Fruit fly (Drosophila melanogaster) whole organism, embryonic: ENCODE measurements around the gene Vm26Aa.

ENCODE experiments used
- Atf6 ChIP-seq: fragments of 200-800 bp; sonication (Bioruptor generic); IDR thresholded peaks from 2 replicates; pipeline ENCODE4 v1.3.6; 2022; ENCODE audit warnings: missing biosample characterization, missing genetic modification characterization
- B-H2 ChIP-seq: fragments of 200-800 bp; sonication (Bioruptor generic); optimal IDR thresholded peaks from 2 replicates; lab custom pipeline; 2018; ENCODE audit warnings: missing biosample characterization, mild to moderate bottlenecking, missing genetic modification characterization
- Bdp1 ChIP-seq: fragments of 200-800 bp; sonication (Bioruptor generic); optimal IDR thresholded peaks from 3 replicates; lab custom pipeline; 2016; ENCODE audit warnings: missing biosample characterization, missing genetic modification characterization
- BtbVII ChIP-seq: fragments of 200-800 bp; sonication (Bioruptor generic); optimal IDR thresholded peaks from 3 replicates; lab custom pipeline; 2017; ENCODE audit warnings: missing biosample characterization, mild to moderate bottlenecking, missing genetic modification characterization
- CG10321 ChIP-seq: fragments of 200-800 bp; sonication (Bioruptor generic); IDR thresholded peaks from 2 replicates; pipeline ENCODE4 v1.3.6; 2022; ENCODE audit warnings: missing biosample characterization, missing genetic modification characterization
- CG10654 ChIP-seq: fragments of 200-800 bp; sonication (Bioruptor generic); optimal IDR thresholded peaks from 2 replicates; lab custom pipeline; 2016; ENCODE audit warnings: missing biosample characterization, missing genetic modification characterization
- CG11398 ChIP-seq: fragments of 200-800 bp; sonication (Bioruptor generic); optimal IDR thresholded peaks from 2 replicates; lab custom pipeline; 2016; ENCODE audit warnings: missing biosample characterization, missing genetic modification characterization
- CG11456 ChIP-seq: fragments of 200-800 bp; sonication (Bioruptor generic); IDR thresholded peaks from 3 replicates; pipeline ENCODE4 v1.3.6; 2022; ENCODE audit warnings: missing biosample characterization, missing genetic modification characterization
- CG12942 ChIP-seq: fragments of 200-800 bp; sonication (Bioruptor generic); optimal IDR thresholded peaks from 3 replicates; lab custom pipeline; 2016; ENCODE audit warnings: missing biosample characterization, missing genetic modification characterization
- CG14710 ChIP-seq: fragments of 200-800 bp; sonication (Bioruptor generic); optimal IDR thresholded peaks from 3 replicates; lab custom pipeline; 2019; ENCODE audit warnings: missing biosample characterization, mild to moderate bottlenecking, missing genetic modification characterization, moderate library complexity
- CG14965 ChIP-seq: fragments of 200-800 bp; sonication (Bioruptor generic); optimal IDR thresholded peaks from 2 replicates; lab custom pipeline; 2016; ENCODE audit warnings: missing biosample characterization, missing genetic modification characterization, borderline replicate concordance
- CG1647 ChIP-seq: fragments of 200-800 bp; sonication (Bioruptor generic); optimal IDR thresholded peaks from 3 replicates; lab custom pipeline; 2016; ENCODE audit warnings: missing biosample characterization, missing genetic modification characterization
- CG17328 ChIP-seq: fragments of 200-800 bp; sonication (Bioruptor generic); IDR thresholded peaks from 2 replicates; pipeline ENCODE4 v1.3.6; 2022; ENCODE audit warnings: missing biosample characterization, missing genetic modification characterization
- CG17829 ChIP-seq: fragments of 200-800 bp; optimal IDR thresholded peaks from 2 replicates; lab custom pipeline; 2019; ENCODE audit warnings: missing biosample characterization, mild to moderate bottlenecking, missing genetic modification characterization, moderate library complexity
- CG18599 ChIP-seq: fragments of 200-800 bp; sonication (Bioruptor generic); optimal IDR thresholded peaks from 3 replicates; lab custom pipeline; 2017; ENCODE audit warnings: missing biosample characterization, missing genetic modification characterization, mild to moderate bottlenecking, moderate library complexity, missing genetic modification reagents
- CG2129 ChIP-seq: fragments of 200-800 bp; sonication (Bioruptor generic); IDR thresholded peaks from 2 replicates; pipeline ENCODE4 v1.3.6; 2022; ENCODE audit warnings: missing biosample characterization, missing genetic modification characterization; ENCODE audit not compliant: partially characterized antibody
- CG42726 ChIP-seq: fragments of 200-800 bp; sonication (Bioruptor generic); IDR thresholded peaks from 2 replicates; pipeline ENCODE4 v1.3.6; 2022; ENCODE audit warnings: missing biosample characterization, missing genetic modification characterization; ENCODE audit not compliant: partially characterized antibody
- CG4820 ChIP-seq: fragments of 200-800 bp; sonication (Bioruptor generic); optimal IDR thresholded peaks from 3 replicates; lab custom pipeline; 2016; ENCODE audit warnings: missing biosample characterization, missing genetic modification characterization
- CG6813 ChIP-seq: fragments of 200-800 bp; sonication (Bioruptor generic); optimal IDR thresholded peaks from 2 replicates; lab custom pipeline; 2017; ENCODE audit warnings: missing biosample characterization, missing genetic modification characterization, mild to moderate bottlenecking, moderate library complexity, missing genetic modification reagents
- CG7271 ChIP-seq: fragments of 200-800 bp; sonication (Bioruptor generic); optimal IDR thresholded peaks from 2 replicates; lab custom pipeline; 2018; ENCODE audit warnings: missing biosample characterization, mild to moderate bottlenecking, missing genetic modification characterization, moderate library complexity
- CG7987 ChIP-seq: fragments of 200-800 bp; sonication (Bioruptor generic); optimal IDR thresholded peaks from 2 replicates; lab custom pipeline; 2018; ENCODE audit warnings: missing biosample characterization, mild to moderate bottlenecking, missing genetic modification characterization, moderate library complexity
- CG8089 ChIP-seq: fragments of 200-800 bp; sonication (Bioruptor generic); optimal IDR thresholded peaks from 3 replicates; lab custom pipeline; 2016; ENCODE audit warnings: missing biosample characterization, missing genetic modification characterization
- D ChIP-seq, 2 experiments: fragments of 200-800 bp in 1 of 2; fragments of >200 bp in 1 of 2; sonication (Bioruptor generic) in 1 of 2; optimal IDR thresholded peaks; 2 replicates in 1 of 2; 3 replicates in 1 of 2; lab custom pipeline; 2017; ENCODE audit warnings: mild to moderate bottlenecking in 1 of 2, missing biosample characterization in 1 of 2, missing genetic modification characterization in 1 of 2, missing genetic modification reagents in 1 of 2
- Ets97D ChIP-seq: fragments of 200-800 bp; sonication (Bioruptor generic); optimal IDR thresholded peaks from 3 replicates; lab custom pipeline; 2016; ENCODE audit warnings: missing biosample characterization, missing genetic modification characterization
- H2.0 ChIP-seq: fragments of 200-800 bp; sonication (Bioruptor generic); IDR thresholded peaks from 2 replicates; pipeline ENCODE4 v1.3.6; 2022; ENCODE audit warnings: missing biosample characterization, missing genetic modification characterization
- HLH4C ChIP-seq: fragments of 200-800 bp; sonication (Bioruptor generic); IDR thresholded peaks from 3 replicates; pipeline ENCODE4 v1.3.6; 2022; ENCODE audit warnings: missing biosample characterization, missing genetic modification characterization; ENCODE audit not compliant: partially characterized antibody
- Kr ChIP-seq: fragments of 200-800 bp; sonication (Bioruptor generic); optimal IDR thresholded peaks from 2 replicates; lab custom pipeline; 2017; ENCODE audit warnings: missing biosample characterization, mild to moderate bottlenecking, missing genetic modification characterization
- Meics ChIP-seq: fragments of 200-800 bp; sonication (Bioruptor generic); optimal IDR thresholded peaks from 2 replicates; lab custom pipeline; 2017; ENCODE audit warnings: missing biosample characterization, mild to moderate bottlenecking, missing genetic modification characterization
- Nf-YC ChIP-seq: fragments of 200-800 bp; optimal IDR thresholded peaks from 3 replicates; lab custom pipeline; 2019; ENCODE audit warnings: missing biosample characterization, mild to moderate bottlenecking, missing genetic modification characterization, moderate library complexity
- Six4 ChIP-seq: fragments of 200-800 bp; sonication (Bioruptor generic); optimal IDR thresholded peaks from 2 replicates; lab custom pipeline; 2016; ENCODE audit warnings: missing biosample characterization, missing genetic modification characterization
- YL-1 ChIP-seq: fragments of 200-800 bp; sonication (Bioruptor generic); optimal IDR thresholded peaks from 3 replicates; lab custom pipeline; 2017; ENCODE audit warnings: missing biosample characterization, mild to moderate bottlenecking, missing genetic modification characterization
- br ChIP-seq: fragments of >200 bp; optimal IDR thresholded peaks from 2 replicates; lab custom pipeline; 2017
- cg ChIP-seq: fragments of 200-800 bp; sonication (Bioruptor generic); optimal IDR thresholded peaks from 3 replicates; lab custom pipeline; 2019; ENCODE audit warnings: missing biosample characterization, mild to moderate bottlenecking, missing genetic modification characterization, moderate library complexity
- crol ChIP-seq: fragments of 200-800 bp; sonication (Bioruptor generic); IDR thresholded peaks from 2 replicates; pipeline ENCODE4 v1.3.6; 2022; ENCODE audit warnings: missing biosample characterization, missing genetic modification characterization
- cwo ChIP-seq: fragments of 200-800 bp; sonication (Bioruptor generic); optimal IDR thresholded peaks from 3 replicates; lab custom pipeline; 2017; ENCODE audit warnings: missing biosample characterization, missing genetic modification characterization, mild to moderate bottlenecking, moderate library complexity, missing genetic modification reagents
- dmrt11E ChIP-seq: fragments of 200-800 bp; sonication (Bioruptor generic); optimal IDR thresholded peaks from 3 replicates; lab custom pipeline; 2018; ENCODE audit warnings: missing biosample characterization, mild to moderate bottlenecking, missing genetic modification characterization, moderate library complexity
- gem ChIP-seq: fragments of 200-800 bp; sonication (Bioruptor generic); optimal IDR thresholded peaks from 2 replicates; lab custom pipeline; 2019; ENCODE audit warnings: missing biosample characterization, mild to moderate bottlenecking, missing genetic modification characterization, moderate library complexity
- grn ChIP-seq: fragments of 200-800 bp; sonication (Bioruptor generic); optimal IDR thresholded peaks from 3 replicates; lab custom pipeline; 2017; ENCODE audit warnings: missing biosample characterization, missing genetic modification characterization
- hkb ChIP-seq, 2 experiments: fragments of 200-800 bp in 1 of 2; fragments of >200 bp in 1 of 2; sonication (Bioruptor generic) in 1 of 2; IDR thresholded peaks in 1 of 2; optimal IDR thresholded peaks in 1 of 2; 2 replicates each; pipeline versions ENCODE4 v1.3.6 to Lab custom; 2017 to 2022; ENCODE audit warnings: missing biosample characterization in 1 of 2, missing genetic modification characterization in 1 of 2
- lilli ChIP-seq: fragments of 200-800 bp; sonication (Bioruptor generic); optimal IDR thresholded peaks from 3 replicates; lab custom pipeline; 2016; ENCODE audit warnings: missing biosample characterization, missing genetic modification characterization
- onecut ChIP-seq: fragments of 200-800 bp; sonication (Bioruptor generic); IDR thresholded peaks from 2 replicates; pipeline ENCODE4 v1.3.6; 2022; ENCODE audit warnings: missing biosample characterization, missing genetic modification characterization
- p53 ChIP-seq: fragments of 200-800 bp; sonication (Bioruptor generic); optimal IDR thresholded peaks from 2 replicates; lab custom pipeline; 2016; ENCODE audit warnings: missing biosample characterization, missing genetic modification characterization
- peb ChIP-seq: fragments of 200-800 bp; sonication (Bioruptor generic); IDR thresholded peaks from 2 replicates; pipeline ENCODE4 v1.3.6; 2022; ENCODE audit warnings: missing biosample characterization, missing genetic modification characterization
- sc ChIP-seq, 3 experiments: fragments of >200 bp in 2 of 3; fragments of 200-800 bp in 1 of 3; sonication (Bioruptor generic) in 1 of 3; optimal IDR thresholded peaks; 2 replicates in 2 of 3; 3 replicates in 1 of 3; lab custom pipeline; 2017; ENCODE audit warnings: mild to moderate bottlenecking in 1 of 3, missing biosample characterization in 1 of 3, missing genetic modification characterization in 1 of 3, missing genetic modification reagents in 1 of 3
- sima ChIP-seq: fragments of 200-800 bp; sonication (Bioruptor generic); optimal IDR thresholded peaks from 2 replicates; lab custom pipeline; 2016; ENCODE audit warnings: missing biosample characterization, missing genetic modification characterization
- sisA ChIP-seq: fragments of 200-800 bp; sonication (Bioruptor generic); IDR thresholded peaks from 2 replicates; pipeline ENCODE4 v1.3.6; 2022; ENCODE audit warnings: missing biosample characterization, missing genetic modification characterization
- stwl ChIP-seq: fragments of 200-800 bp; sonication (Bioruptor generic); optimal IDR thresholded peaks from 3 replicates; lab custom pipeline; 2018; ENCODE audit warnings: missing biosample characterization, mild to moderate bottlenecking, missing genetic modification characterization, moderate library complexity
- tgo ChIP-seq: fragments of 200-800 bp; sonication (Bioruptor generic); IDR thresholded peaks from 3 replicates; pipeline ENCODE4 v1.3.6; 2022; ENCODE audit warnings: missing biosample characterization, missing genetic modification characterization
- zf30C ChIP-seq: fragments of 200-800 bp; sonication (Bioruptor generic); optimal IDR thresholded peaks from 3 replicates; lab custom pipeline; 2018; ENCODE audit warnings: missing biosample characterization, mild to moderate bottlenecking, missing genetic modification characterization

Vm26Aa gene

dm6 chr2L:5975025-5975539 is 14.9 kb upstream of the Vm26Aa start (continued):
- TF ChIP-seq CG12942 (GFP tag; lab: Kevin White, UChicago): no peak
- TF ChIP-seq D (optimal IDR thresholded peaks at IDR 0.05; lab: Kevin White, UChicago): no peak
- no peak for TF ChIP-seq D (GFP tag; optimal IDR thresholded peaks at IDR 0.05; lab: Kevin White, UChicago)
- peak; percentile 40; the same call in 1 of the 2 replicates for TF ChIP-seq crol
- TF ChIP-seq B-H2 (GFP tag; lab: Kevin White, UChicago): no peak
- no peak for TF ChIP-seq p53
- 0 out of 2 replicates have a peak, but pooled peaks have one; percentile 26 for TF ChIP-seq CG10321 (GFP tag; lab: Robert Waterston, UW)
- TF ChIP-seq lilli: no peak
- TF ChIP-seq HLH4C (GFP tag; lab: Robert Waterston, UW): 0 out of 3 replicates have a peak, but pooled peaks have one; percentile 40
- no peak for TF ChIP-seq hkb (optimal IDR thresholded peaks at IDR 0.05; lab: Kevin White, UChicago)
- 0 out of 2 replicates have a peak, but pooled peaks have one; percentile 12 for TF ChIP-seq hkb (GFP tag; IDR thresholded peaks at IDR 0.05; lab: Robert Waterston, UW)
- no peak for TF ChIP-seq YL-1 (GFP tag; lab: Kevin White, UChicago)
- TF ChIP-seq stwl (tag; lab: Kevin White, UChicago): no peak
- no peak for TF ChIP-seq sima
- TF ChIP-seq CG17829 (tag; lab: Kevin White, UChicago): no peak
- no peak for TF ChIP-seq CG8089
- TF ChIP-seq CG11398 (GFP tag; lab: Kevin White, UChicago): no peak
- TF ChIP-seq Bdp1: no peak
- TF ChIP-seq cg (GFP tag; lab: Kevin White, UChicago): peak; percentile 16
- no peak for TF ChIP-seq CG42726 (GFP tag; lab: Robert Waterston, UW)
- TF ChIP-seq peb (GFP tag; lab: Robert Waterston, UW): no peak
- TF ChIP-seq Kr (GFP tag; lab: Kevin White, UChicago): no peak
- no peak for TF ChIP-seq CG6813 (GFP tag; lab: Kevin White, UChicago)
- TF ChIP-seq tgo (GFP tag; lab: Robert Waterston, UW): no peak
- no peak for TF ChIP-seq sc (optimal IDR thresholded peaks at IDR 0.05; lab: Kevin White, UChicago)
- TF ChIP-seq sc (GFP tag; optimal IDR thresholded peaks at IDR 0.05; lab: Kevin White, UChicago): no peak
- TF ChIP-seq H2.0 (GFP tag; lab: Robert Waterston, UW): no peak
- no peak for TF ChIP-seq zf30C (GFP tag; lab: Kevin White, UChicago)
- no peak for TF ChIP-seq Six4

dm6 chr2L:5974122-5974521 is 14.0 kb upstream of the Vm26Aa start:
- TF ChIP-seq cwo (GFP tag; lab: Kevin White, UChicago): peak; percentile 12
- no peak for TF ChIP-seq br (lab: Kevin White, UChicago)
- no peak for TF ChIP-seq CG11456 (GFP tag; lab: Robert Waterston, UW)
- TF ChIP-seq CG4820: no peak
- TF ChIP-seq CG18599 (GFP tag; lab: Kevin White, UChicago): peak; percentile 78
- no peak for TF ChIP-seq Ets97D
- TF ChIP-seq CG14710: peak; percentile 43
- peak; percentile 71 for TF ChIP-seq B-H2 (GFP tag; lab: Kevin White, UChicago)
- TF ChIP-seq CG7987 (GFP tag; lab: Kevin White, UChicago): peak; percentile 89
- no peak for TF ChIP-seq grn
- TF ChIP-seq CG7271 (tag; lab: Kevin White, UChicago): no peak
- TF ChIP-seq CG2129: no peak
- TF ChIP-seq sisA (GFP tag; lab: Robert Waterston, UW): no peak
- TF ChIP-seq dmrt11E (tag; lab: Kevin White, UChicago): peak; percentile 33
- TF ChIP-seq Nf-YC (tag; lab: Kevin White, UChicago): peak; percentile 13
- TF ChIP-seq CG14965 (GFP tag; lab: Kevin White, UChicago): no peak
- TF ChIP-seq Atf6 (GFP tag; lab: Robert Waterston, UW): peak; percentile 61; the same call in 1 of the 2 replicates
- peak; percentile 66 for TF ChIP-seq onecut (GFP tag; lab: Robert Waterston, UW)
- no peak for TF ChIP-seq CG17328
- peak; percentile 59 for TF ChIP-seq gem (tag; lab: Kevin White, UChicago)
- TF ChIP-seq BtbVII (GFP tag; lab: Kevin White, UChicago): peak; percentile 72
- TF ChIP-seq Meics (GFP tag; lab: Kevin White, UChicago): peak; percentile 60
- no peak for TF ChIP-seq CG1647 (GFP tag; lab: Kevin White, UChicago)
- TF ChIP-seq CG10654 (GFP tag; lab: Kevin White, UChicago): peak; percentile 47
